Fruit fly (Drosophila melanogaster) whole organism, embryonic: ENCODE results near the gene CG42820.
A peak's percentile ranks its signal among the peaks of the same experiment; 100 is the strongest.

Experiments
- ATbp ChIP-seq: fragments of 200-800 bp; sonication (Bioruptor generic); optimal IDR thresholded peaks from 2 replicates; lab custom pipeline; 2017; ENCODE audit warnings: missing biosample characterization, mild to moderate bottlenecking, missing genetic modification characterization, missing genetic modification reagents
- Ada2b ChIP-seq: fragments of 200-800 bp; sonication (Bioruptor generic); IDR thresholded peaks from 2 replicates; pipeline ENCODE4 v1.3.6; 2022; ENCODE audit warnings: missing biosample characterization, missing genetic modification characterization
- Adf1 ChIP-seq: fragments of 200-800 bp; sonication (Bioruptor generic); IDR thresholded peaks from 2 replicates; pipeline ENCODE4 v1.3.6; 2022; ENCODE audit warnings: missing biosample characterization, missing genetic modification characterization
- CG12071 ChIP-seq: fragments of 200-800 bp; sonication (Bioruptor generic); optimal IDR thresholded peaks from 3 replicates; lab custom pipeline; 2018; ENCODE audit warnings: missing biosample characterization, mild to moderate bottlenecking, missing genetic modification characterization
- CG13296 ChIP-seq: fragments of 200-800 bp; sonication (Bioruptor generic); optimal IDR thresholded peaks from 3 replicates; lab custom pipeline; 2018; ENCODE audit warnings: missing biosample characterization, mild to moderate bottlenecking, missing genetic modification characterization
- CG15073 ChIP-seq: fragments of 200-800 bp; sonication (Bioruptor generic); optimal IDR thresholded peaks from 2 replicates; lab custom pipeline; 2016; ENCODE audit warnings: missing biosample characterization, missing genetic modification characterization
- CG15514 ChIP-seq: fragments of 200-800 bp; sonication (Bioruptor generic); optimal IDR thresholded peaks from 3 replicates; lab custom pipeline; 2017; ENCODE audit warnings: missing biosample characterization, missing genetic modification characterization, mild to moderate bottlenecking, moderate library complexity, missing genetic modification reagents
- CG17359 ChIP-seq: fragments of 200-800 bp; sonication (Bioruptor generic); optimal IDR thresholded peaks from 3 replicates; lab custom pipeline; 2018; ENCODE audit warnings: missing biosample characterization, mild to moderate bottlenecking, missing genetic modification characterization, moderate library complexity
- CG17802 ChIP-seq: fragments of 200-800 bp; sonication (Bioruptor generic); optimal IDR thresholded peaks from 2 replicates; lab custom pipeline; 2018; ENCODE audit warnings: missing biosample characterization, mild to moderate bottlenecking, missing genetic modification characterization, moderate library complexity
- CG3065 ChIP-seq: fragments of 200-800 bp; sonication (Bioruptor generic); optimal IDR thresholded peaks from 2 replicates; lab custom pipeline; 2016; ENCODE audit warnings: missing biosample characterization, missing genetic modification characterization
- CG4617 ChIP-seq: fragments of 200-800 bp; sonication (Bioruptor generic); optimal IDR thresholded peaks from 3 replicates; lab custom pipeline; 2016; ENCODE audit warnings: missing biosample characterization, missing genetic modification characterization, borderline replicate concordance
- CG5180 ChIP-seq: fragments of 200-800 bp; sonication (Bioruptor generic); optimal IDR thresholded peaks from 3 replicates; lab custom pipeline; 2017; ENCODE audit warnings: missing biosample characterization, missing genetic modification characterization, mild to moderate bottlenecking, moderate library complexity, missing genetic modification reagents
- CG6175 ChIP-seq: fragments of 200-800 bp; sonication (Bioruptor generic); IDR thresholded peaks from 3 replicates; pipeline ENCODE4 v1.3.6; 2022; ENCODE audit warnings: missing biosample characterization, missing genetic modification characterization
- CG8089 ChIP-seq: fragments of 200-800 bp; sonication (Bioruptor generic); optimal IDR thresholded peaks from 3 replicates; lab custom pipeline; 2016; ENCODE audit warnings: missing biosample characterization, missing genetic modification characterization
- CG8765 ChIP-seq: fragments of 200-800 bp; sonication (Bioruptor generic); IDR thresholded peaks from 2 replicates; pipeline ENCODE4 v1.3.6; 2022; ENCODE audit warnings: missing biosample characterization, missing genetic modification characterization
- CG9215 ChIP-seq: fragments of 200-800 bp; sonication (Bioruptor generic); IDR thresholded peaks from 2 replicates; pipeline ENCODE4 v1.3.6; 2022; ENCODE audit warnings: missing biosample characterization, missing genetic modification characterization
- CHES-1-like ChIP-seq: fragments of 200-800 bp; sonication (Bioruptor generic); optimal IDR thresholded peaks from 2 replicates; lab custom pipeline; 2016; ENCODE audit warnings: missing biosample characterization, missing genetic modification characterization
- Doc3 ChIP-seq: fragments of 200-800 bp; sonication (Bioruptor generic); IDR thresholded peaks from 3 replicates; pipeline ENCODE4 v1.3.6; 2022; ENCODE audit warnings: missing biosample characterization, missing genetic modification characterization; ENCODE audit not compliant: partially characterized antibody
- Ets97D ChIP-seq: fragments of 200-800 bp; sonication (Bioruptor generic); optimal IDR thresholded peaks from 3 replicates; lab custom pipeline; 2016; ENCODE audit warnings: missing biosample characterization, missing genetic modification characterization
- Hr78 ChIP-seq, 2 experiments: fragments of 200-800 bp in 1 of 2; fragments of >200 bp in 1 of 2; sonication (Bioruptor generic) in 1 of 2; optimal IDR thresholded peaks; 2 replicates each; lab custom pipeline; 2017 to 2019; ENCODE audit warnings: missing biosample characterization in 2 of 2, missing genetic modification characterization in 2 of 2, mild to moderate bottlenecking in 1 of 2, moderate library complexity in 1 of 2
- MBD-R2 ChIP-seq: fragments of 200-800 bp; sonication (Bioruptor generic); IDR thresholded peaks from 2 replicates; pipeline ENCODE4 v1.3.6; 2022; ENCODE audit warnings: missing biosample characterization, missing genetic modification characterization
- MESR4 ChIP-seq: fragments of 200-800 bp; sonication (Bioruptor generic); optimal IDR thresholded peaks from 2 replicates; lab custom pipeline; 2018; ENCODE audit warnings: missing biosample characterization, mild to moderate bottlenecking, missing genetic modification characterization, moderate library complexity
- Mad ChIP-seq: fragments of 200-800 bp; sonication (Bioruptor generic); optimal IDR thresholded peaks from 2 replicates; lab custom pipeline; 2016; ENCODE audit warnings: missing biosample characterization, missing genetic modification characterization
- NC2α ChIP-seq: fragments of 200-800 bp; sonication (Bioruptor generic); optimal IDR thresholded peaks from 2 replicates; lab custom pipeline; 2016; ENCODE audit warnings: missing biosample characterization, missing genetic modification characterization
- Ssrp ChIP-seq: fragments of 200-800 bp; sonication (Bioruptor generic); optimal IDR thresholded peaks from 2 replicates; lab custom pipeline; 2018; ENCODE audit warnings: missing biosample characterization, mild to moderate bottlenecking, missing genetic modification characterization, moderate library complexity
- Xrp1 ChIP-seq: fragments of 200-800 bp; sonication (Bioruptor generic); IDR thresholded peaks from 2 replicates; pipeline ENCODE4 v1.3.6; 2022; ENCODE audit warnings: missing biosample characterization, missing genetic modification characterization
- az2 ChIP-seq: fragments of 200-800 bp; sonication (Bioruptor generic); optimal IDR thresholded peaks from 3 replicates; lab custom pipeline; 2016; ENCODE audit warnings: missing biosample characterization, missing genetic modification characterization
- br ChIP-seq: fragments of >200 bp; optimal IDR thresholded peaks from 2 replicates; lab custom pipeline; 2017
- caup ChIP-seq: fragments of 200-800 bp; sonication (Bioruptor generic); optimal IDR thresholded peaks from 3 replicates; lab custom pipeline; 2017; ENCODE audit warnings: missing biosample characterization, mild to moderate bottlenecking, missing genetic modification characterization, moderate library complexity; ENCODE audit not compliant: severe bottlenecking
- da ChIP-seq: fragments of 200-800 bp; sonication (Bioruptor generic); optimal IDR thresholded peaks from 2 replicates; lab custom pipeline; 2016; ENCODE audit warnings: missing biosample characterization, missing genetic modification characterization
- dati ChIP-seq: fragments of 200-800 bp; sonication (Bioruptor generic); IDR thresholded peaks from 2 replicates; pipeline ENCODE4 v1.3.6; 2022; ENCODE audit warnings: missing biosample characterization, missing genetic modification characterization
- dmrt11E ChIP-seq: fragments of 200-800 bp; sonication (Bioruptor generic); optimal IDR thresholded peaks from 3 replicates; lab custom pipeline; 2018; ENCODE audit warnings: missing biosample characterization, mild to moderate bottlenecking, missing genetic modification characterization, moderate library complexity
- dysf ChIP-seq: fragments of 200-800 bp; sonication (Bioruptor generic); IDR thresholded peaks from 3 replicates; pipeline ENCODE4 v1.3.6; 2022; ENCODE audit warnings: missing biosample characterization, missing genetic modification characterization
- fd96Cb ChIP-seq: fragments of 200-800 bp; sonication (Bioruptor generic); optimal IDR thresholded peaks from 2 replicates; lab custom pipeline; 2018; ENCODE audit warnings: missing biosample characterization, mild to moderate bottlenecking, missing genetic modification characterization, moderate library complexity
- fu2 ChIP-seq: fragments of 200-800 bp; sonication (Bioruptor generic); optimal IDR thresholded peaks from 2 replicates; lab custom pipeline; 2016; ENCODE audit warnings: missing biosample characterization, missing genetic modification characterization
- jing ChIP-seq: fragments of 200-800 bp; sonication (Bioruptor generic); optimal IDR thresholded peaks from 2 replicates; lab custom pipeline; 2018; ENCODE audit warnings: missing biosample characterization, mild to moderate bottlenecking, missing genetic modification characterization
- lmd ChIP-seq: fragments of 200-800 bp; sonication (Bioruptor generic); IDR thresholded peaks from 2 replicates; pipeline ENCODE4 v1.3.6; 2022; ENCODE audit warnings: missing biosample characterization, missing genetic modification characterization
- maf-S ChIP-seq: fragments of 200-800 bp; sonication (Bioruptor generic); optimal IDR thresholded peaks from 2 replicates; lab custom pipeline; 2016; ENCODE audit warnings: missing biosample characterization, missing genetic modification characterization
- nerfin-2 ChIP-seq: fragments of 200-800 bp; sonication (Bioruptor generic); IDR thresholded peaks from 2 replicates; pipeline ENCODE4 v1.3.6; 2022; ENCODE audit warnings: missing biosample characterization, missing genetic modification characterization; ENCODE audit not compliant: partially characterized antibody
- otp ChIP-seq: fragments of 200-800 bp; sonication (Bioruptor generic); IDR thresholded peaks from 3 replicates; pipeline ENCODE4, ENCODE4 v1.3.6; 2022; ENCODE audit warnings: missing biosample characterization, missing genetic modification characterization
- pan ChIP-seq, 4 experiments: fragments of >200 bp in 3 of 4; fragments of 200-800 bp in 1 of 4; sonication (Bioruptor generic) in 1 of 4; optimal IDR thresholded peaks in 3 of 4; IDR thresholded peaks in 1 of 4; 2 replicates each; pipeline versions ENCODE4 v1.3.6 to Lab custom; 2017 to 2022; ENCODE audit warnings: missing biosample characterization in 2 of 4, missing genetic modification characterization in 2 of 4, mixed read lengths in 1 of 4
- phol ChIP-seq: fragments of 200-800 bp; sonication (Bioruptor generic); optimal IDR thresholded peaks from 3 replicates; lab custom pipeline; 2018; ENCODE audit warnings: missing biosample characterization, mild to moderate bottlenecking, missing genetic modification characterization, moderate library complexity
- run ChIP-seq: fragments of 200-800 bp; sonication (Bioruptor generic); optimal IDR thresholded peaks from 3 replicates; lab custom pipeline; 2018; ENCODE audit warnings: missing biosample characterization, mild to moderate bottlenecking, missing genetic modification characterization
- schlank ChIP-seq: fragments of 200-800 bp; sonication (Bioruptor generic); optimal IDR thresholded peaks from 2 replicates; lab custom pipeline; 2018; ENCODE audit warnings: missing biosample characterization, mild to moderate bottlenecking, missing genetic modification characterization
- shn ChIP-seq: fragments of 200-800 bp; sonication (Bioruptor generic); optimal IDR thresholded peaks from 3 replicates; lab custom pipeline; 2016; ENCODE audit warnings: missing biosample characterization, missing genetic modification characterization
- slbo ChIP-seq: fragments of 200-800 bp; sonication (Bioruptor generic); IDR thresholded peaks from 2 replicates; pipeline ENCODE4 v1.3.6; 2022; ENCODE audit warnings: missing biosample characterization, missing genetic modification characterization
- so ChIP-seq: fragments of 200-800 bp; sonication (Bioruptor generic); IDR thresholded peaks from 3 replicates; pipeline ENCODE4 v1.3.6; 2022; ENCODE audit warnings: missing biosample characterization, missing genetic modification characterization
- sob ChIP-seq: fragments of 200-800 bp; sonication (Bioruptor generic); IDR thresholded peaks from 2 replicates; pipeline ENCODE4 v1.3.6; 2022; ENCODE audit warnings: missing biosample characterization, missing genetic modification characterization
- tup ChIP-seq: fragments of 200-800 bp; sonication (Bioruptor generic); optimal IDR thresholded peaks from 2 replicates; lab custom pipeline; 2016; ENCODE audit warnings: missing biosample characterization, mild to moderate bottlenecking, missing genetic modification characterization, moderate library complexity
- wdn ChIP-seq: fragments of 200-800 bp; sonication (Bioruptor generic); IDR thresholded peaks from 2 replicates; pipeline ENCODE4 v1.3.6; 2022; ENCODE audit warnings: missing biosample characterization, missing genetic modification characterization

CG42820 gene

dm6 chr2L:8382646-8383045 is 9.6 kb downstream of the CG42820 start, which contains the start of the genes CG13392 and Rcd4 (continued):
- peak; percentile 44; the same call in 1 of the 2 replicates for TF ChIP-seq CG9215
- peak; percentile 47 for TF ChIP-seq maf-S
- TF ChIP-seq MESR4 (GFP tag; lab: Kevin White, UChicago): peak; percentile 78
- TF ChIP-seq Ada2b (GFP tag; lab: Robert Waterston, UW): peak; percentile 38
- TF ChIP-seq fu2 (GFP tag; lab: Kevin White, UChicago): peak; percentile 74
- TF ChIP-seq caup (GFP tag; lab: Kevin White, UChicago): peak; percentile 78
- TF ChIP-seq CG17802 (tag; lab: Kevin White, UChicago): peak; percentile 23
- TF ChIP-seq CG15073 (GFP tag; lab: Kevin White, UChicago): no peak
- TF ChIP-seq wdn (GFP tag; lab: Robert Waterston, UW): peak; percentile 51; the same call in 1 of the 2 replicates
- TF ChIP-seq CHES-1-like: peak; percentile 79
- TF ChIP-seq CG3065 (GFP tag; lab: Kevin White, UChicago): no peak
- peak; percentile 58; the same call in 1 of the 2 replicates for TF ChIP-seq nerfin-2
- TF ChIP-seq dati: no peak
- no peak for TF ChIP-seq so (GFP tag; lab: Robert Waterston, UW)
- TF ChIP-seq az2: peak; percentile 53
- TF ChIP-seq MBD-R2: peak; percentile 95
- TF ChIP-seq otp (GFP tag; lab: Robert Waterston, UW): peak; percentile 50; the same call in 2 of the 3 replicates
- TF ChIP-seq schlank (tag; lab: Kevin White, UChicago): peak; percentile 62
- peak; percentile 21 for TF ChIP-seq dmrt11E
- TF ChIP-seq CG6175: no peak
- peak; percentile 11 for TF ChIP-seq CG8089 (GFP tag; lab: Kevin White, UChicago)
- TF ChIP-seq br (lab: Kevin White, UChicago): no peak
- peak; percentile 85 for TF ChIP-seq slbo
- no peak for TF ChIP-seq CG5180 (GFP tag; lab: Kevin White, UChicago)
- TF ChIP-seq Doc3 (GFP tag; lab: Robert Waterston, UW): peak; percentile 67; the same call in 1 of the 3 replicates
- no peak for TF ChIP-seq fd96Cb (tag; lab: Kevin White, UChicago)
- peak; percentile 91 for TF ChIP-seq sob
- TF ChIP-seq CG12071 (GFP tag; lab: Kevin White, UChicago): peak; percentile 67
- no peak for TF ChIP-seq ATbp (GFP tag; lab: Kevin White, UChicago)
- peak; percentile 23 for TF ChIP-seq da (GFP tag; lab: Kevin White, UChicago)
- TF ChIP-seq NC2α (GFP tag; lab: Kevin White, UChicago): peak; percentile 16
- TF ChIP-seq Mad (GFP tag; lab: Kevin White, UChicago): peak; percentile 71
- no peak for TF ChIP-seq pan (optimal IDR thresholded peaks at IDR 0.05; lab: Kevin White, UChicago)
- TF ChIP-seq pan (GFP tag; optimal IDR thresholded peaks at IDR 0.05 in 1 of 2, IDR thresholded peaks at IDR 0.05 in 1 of 2): peak in 1 of 2 experiments; percentile 58
- peak; percentile 71 for TF ChIP-seq shn (GFP tag; lab: Kevin White, UChicago)
- TF ChIP-seq lmd: peak; percentile 38; the same call in 1 of the 2 replicates
- TF ChIP-seq tup (GFP tag; lab: Kevin White, UChicago): peak; percentile 76
- TF ChIP-seq Hr78 (GFP tag; optimal IDR thresholded peaks at IDR 0.05; lab: Kevin White, UChicago): no peak
- TF ChIP-seq CG17359 (tag; lab: Kevin White, UChicago): peak; percentile 56
- TF ChIP-seq phol (tag; lab: Kevin White, UChicago): peak; percentile 7
- no peak; the same call in 1 of the 2 replicates for TF ChIP-seq Adf1 (GFP tag; lab: Robert Waterston, UW)
- no peak for TF ChIP-seq Ssrp (tag; lab: Kevin White, UChicago)
- peak; percentile 41 for TF ChIP-seq CG13296 (GFP tag; lab: Kevin White, UChicago)
- peak; percentile 90 for TF ChIP-seq CG15514 (GFP tag; lab: Kevin White, UChicago)
- 0 out of 2 replicates have a peak, but pooled peaks have one; percentile 30 for TF ChIP-seq CG8765 (GFP tag; lab: Robert Waterston, UW)
- peak; percentile 81 for TF ChIP-seq Ets97D
- peak; percentile 71 for TF ChIP-seq Xrp1 (GFP tag; lab: Robert Waterston, UW)
- TF ChIP-seq run (tag; lab: Kevin White, UChicago): peak; percentile 1
- no peak for TF ChIP-seq jing (GFP tag; lab: Kevin White, UChicago)
- TF ChIP-seq CG4617 (GFP tag; lab: Kevin White, UChicago): peak; percentile 84
- TF ChIP-seq dysf (GFP tag; lab: Robert Waterston, UW): peak; percentile 72
